Fruit fly (Drosophila melanogaster) whole organism, adult: ENCODE results near the gene CG9288.

Source experiments
- CG11617 ChIP-seq: fragments of 200-800 bp; sonication (Bioruptor generic); optimal IDR thresholded peaks from 2 replicates; lab custom pipeline; 2017; ENCODE audit warnings: mild to moderate bottlenecking, missing biosample characterization, missing genetic modification reagents, missing genetic modification characterization
- CG12768 ChIP-seq: fragments of 200-800 bp; sonication (Bioruptor generic); optimal IDR thresholded peaks from 2 replicates; lab custom pipeline; 2017; ENCODE audit warnings: missing biosample characterization, missing genetic modification characterization, mild to moderate bottlenecking, moderate library complexity, missing genetic modification reagents
- CG14711 ChIP-seq: fragments of 200-800 bp; sonication (Bioruptor generic); optimal IDR thresholded peaks from 2 replicates; lab custom pipeline; 2018; ENCODE audit warnings: missing biosample characterization, mild to moderate bottlenecking, missing genetic modification characterization, moderate library complexity
- CG33017 ChIP-seq: fragments of 200-800 bp; sonication (Bioruptor generic); optimal IDR thresholded peaks from 2 replicates; lab custom pipeline; 2018; ENCODE audit warnings: missing biosample characterization, mild to moderate bottlenecking, missing genetic modification characterization, moderate library complexity
- Crg-1 ChIP-seq: fragments of 200-800 bp; sonication (Bioruptor generic); optimal IDR thresholded peaks from 2 replicates; lab custom pipeline; 2016; ENCODE audit warnings: missing biosample characterization, missing genetic modification characterization
- Hr96 ChIP-seq: fragments of 200-800 bp; sonication (Bioruptor generic); optimal IDR thresholded peaks from 2 replicates; lab custom pipeline; 2016; ENCODE audit warnings: missing biosample characterization, missing genetic modification characterization
- bab1 ChIP-seq: fragments of 200-800 bp; sonication (Bioruptor generic); optimal IDR thresholded peaks from 3 replicates; lab custom pipeline; 2019; ENCODE audit warnings: missing biosample characterization, mild to moderate bottlenecking, missing genetic modification characterization, moderate library complexity
- kay ChIP-seq: fragments of 200-800 bp; sonication (Bioruptor generic); peaks from one replicate; lab custom pipeline; 2016; ENCODE audit warnings: missing biosample characterization, missing genetic modification characterization, borderline replicate concordance
- ovo ChIP-seq: fragments of 200-800 bp; sonication (Bioruptor generic); optimal IDR thresholded peaks from 2 replicates; lab custom pipeline; 2016; ENCODE audit warnings: missing biosample characterization, missing genetic modification characterization

- TF ChIP-seq CG11617 (GFP tag; lab: Kevin White, UChicago), result no peak
- no peak for TF ChIP-seq bab1 (GFP tag; lab: Kevin White, UChicago)
- no peak for TF ChIP-seq CG33017 (tag; lab: Kevin White, UChicago)
- no peak for TF ChIP-seq kay (GFP tag; lab: Kevin White, UChicago)
- no peak for TF ChIP-seq Crg-1
- no peak for TF ChIP-seq ovo (GFP tag; lab: Kevin White, UChicago)
- no peak for TF ChIP-seq CG12768 (GFP tag; lab: Kevin White, UChicago)
- TF ChIP-seq CG14711, result no peak
- no peak for TF ChIP-seq Hr96 (GFP tag; lab: Kevin White, UChicago)
These were observed 22.0 kb downstream of the CG9288 start for dm6 chr3R:13801184-13802056.
